Fruit fly (Drosophila melanogaster) whole organism, embryonic: ENCODE data around the gene topi.
A peak's percentile ranks its signal among the peaks of the same experiment; 100 is the strongest.

Source experiments
- Asciz ChIP-seq: fragments of 200-800 bp; sonication (Bioruptor generic); optimal IDR thresholded peaks from 2 replicates; lab custom pipeline; 2017; ENCODE audit warnings: missing biosample characterization, mild to moderate bottlenecking, missing genetic modification characterization, missing genetic modification reagents
- CG10147 ChIP-seq: fragments of 200-800 bp; sonication (Bioruptor generic); optimal IDR thresholded peaks from 2 replicates; lab custom pipeline; 2019; ENCODE audit warnings: missing biosample characterization, mild to moderate bottlenecking, missing genetic modification characterization, moderate library complexity
- CG10321 ChIP-seq: fragments of 200-800 bp; sonication (Bioruptor generic); IDR thresholded peaks from 2 replicates; pipeline ENCODE4 v1.3.6; 2022; ENCODE audit warnings: missing biosample characterization, missing genetic modification characterization
- CG12071 ChIP-seq: fragments of 200-800 bp; sonication (Bioruptor generic); optimal IDR thresholded peaks from 3 replicates; lab custom pipeline; 2018; ENCODE audit warnings: missing biosample characterization, mild to moderate bottlenecking, missing genetic modification characterization
- CG17359 ChIP-seq: fragments of 200-800 bp; sonication (Bioruptor generic); optimal IDR thresholded peaks from 3 replicates; lab custom pipeline; 2018; ENCODE audit warnings: missing biosample characterization, mild to moderate bottlenecking, missing genetic modification characterization, moderate library complexity
- CG2116 ChIP-seq: fragments of 200-800 bp; sonication (Bioruptor generic); optimal IDR thresholded peaks from 3 replicates; lab custom pipeline; 2018; ENCODE audit warnings: missing biosample characterization, mild to moderate bottlenecking, missing genetic modification characterization
- CG2199 ChIP-seq: fragments of 200-800 bp; sonication (Bioruptor generic); IDR thresholded peaks from 3 replicates; pipeline ENCODE4 v1.3.6; 2022; ENCODE audit warnings: missing biosample characterization, missing genetic modification characterization
- CG2875 ChIP-seq: fragments of 200-800 bp; sonication (Bioruptor generic); optimal IDR thresholded peaks from 2 replicates; lab custom pipeline; 2017; ENCODE audit warnings: missing biosample characterization, mild to moderate bottlenecking, missing genetic modification characterization, missing genetic modification reagents
- CG32772 ChIP-seq: fragments of 200-800 bp; sonication (Bioruptor generic); IDR thresholded peaks from 2 replicates; pipeline ENCODE4 v1.3.6; 2022; ENCODE audit warnings: missing biosample characterization, missing genetic modification characterization
- CG4282 ChIP-seq: fragments of 200-800 bp; sonication (Bioruptor generic); optimal IDR thresholded peaks from 2 replicates; lab custom pipeline; 2016; ENCODE audit warnings: missing biosample characterization, missing genetic modification characterization
- CG4730 ChIP-seq: fragments of 200-800 bp; sonication (Bioruptor generic); IDR thresholded peaks from 2 replicates; pipeline ENCODE4 v1.3.6; 2022; ENCODE audit warnings: missing biosample characterization, missing genetic modification characterization
- CG6791 ChIP-seq: fragments of 200-800 bp; sonication (Bioruptor generic); IDR thresholded peaks from 3 replicates; pipeline ENCODE4 v1.3.6; 2022; ENCODE audit warnings: missing biosample characterization, missing genetic modification characterization; ENCODE audit not compliant: partially characterized antibody
- CG8290 ChIP-seq, 3 experiments: fragments of 200-800 bp; sonication (Bioruptor generic); optimal IDR thresholded peaks; 2 replicates each; lab custom pipeline; 2016 to 2019; ENCODE audit warnings: missing biosample characterization in 3 of 3, missing genetic modification characterization in 3 of 3, mild to moderate bottlenecking in 2 of 3, moderate library complexity in 1 of 3
- Dbx ChIP-seq: fragments of 200-800 bp; sonication (Bioruptor generic); IDR thresholded peaks from 3 replicates; pipeline ENCODE4 v1.3.6; 2022; ENCODE audit warnings: missing biosample characterization, missing genetic modification characterization
- Dip3 ChIP-seq: fragments of 200-800 bp; sonication (Bioruptor generic); optimal IDR thresholded peaks from 3 replicates; lab custom pipeline; 2016; ENCODE audit warnings: missing biosample characterization, missing genetic modification characterization
- Drgx ChIP-seq: fragments of 200-800 bp; sonication (Bioruptor generic); IDR thresholded peaks from 2 replicates; pipeline ENCODE4 v1.3.6; 2022; ENCODE audit warnings: missing biosample characterization, missing genetic modification characterization
- ERR ChIP-seq: fragments of 200-800 bp; sonication (Bioruptor generic); optimal IDR thresholded peaks from 2 replicates; lab custom pipeline; 2016; ENCODE audit warnings: missing biosample characterization, missing genetic modification characterization
- Elba2 ChIP-seq: fragments of 200-800 bp; sonication (Bioruptor generic); optimal IDR thresholded peaks from 3 replicates; lab custom pipeline; 2016; ENCODE audit warnings: missing biosample characterization, missing genetic modification characterization
- HLHmδ ChIP-seq: fragments of 200-800 bp; sonication (Bioruptor generic); optimal IDR thresholded peaks from 2 replicates; lab custom pipeline; 2018; ENCODE audit warnings: missing biosample characterization, mild to moderate bottlenecking, missing genetic modification characterization, moderate library complexity
- Med ChIP-seq: fragments of 200-800 bp; sonication (Bioruptor generic); peaks from one replicate; lab custom pipeline; 2016; ENCODE audit warnings: missing biosample characterization, missing genetic modification characterization, mild to moderate bottlenecking, inconsistent platforms, moderate library complexity
- NFAT ChIP-seq: fragments of 200-800 bp; sonication (Bioruptor generic); IDR thresholded peaks from 2 replicates; pipeline ENCODE4 v1.3.6; 2022; ENCODE audit warnings: missing biosample characterization, missing genetic modification characterization
- Optix ChIP-seq: fragments of 200-800 bp; sonication (Bioruptor generic); IDR thresholded peaks from 3 replicates; pipeline ENCODE4 v1.3.6; 2022; ENCODE audit warnings: missing biosample characterization, missing genetic modification characterization
- ash1 ChIP-seq: fragments of 200-800 bp; sonication (Bioruptor generic); optimal IDR thresholded peaks from 2 replicates; lab custom pipeline; 2018; ENCODE audit warnings: missing biosample characterization, mild to moderate bottlenecking, missing genetic modification characterization
- bigmax ChIP-seq: fragments of 200-800 bp; sonication (Bioruptor generic); optimal IDR thresholded peaks from 2 replicates; lab custom pipeline; 2018; ENCODE audit warnings: missing biosample characterization, mild to moderate bottlenecking, missing genetic modification characterization
- br ChIP-seq: fragments of >200 bp; optimal IDR thresholded peaks from 2 replicates; lab custom pipeline; 2017
- emc ChIP-seq: fragments of 200-800 bp; sonication (Bioruptor generic); optimal IDR thresholded peaks from 2 replicates; lab custom pipeline; 2016; ENCODE audit warnings: missing biosample characterization, missing genetic modification characterization
- fd96Cb ChIP-seq: fragments of 200-800 bp; sonication (Bioruptor generic); optimal IDR thresholded peaks from 2 replicates; lab custom pipeline; 2018; ENCODE audit warnings: missing biosample characterization, mild to moderate bottlenecking, missing genetic modification characterization, moderate library complexity
- ftz-f1 ChIP-seq: fragments of 200-800 bp; sonication (Bioruptor generic); optimal IDR thresholded peaks from 2 replicates; lab custom pipeline; 2016; ENCODE audit warnings: missing biosample characterization, missing genetic modification characterization
- grn ChIP-seq: fragments of 200-800 bp; sonication (Bioruptor generic); optimal IDR thresholded peaks from 3 replicates; lab custom pipeline; 2017; ENCODE audit warnings: missing biosample characterization, missing genetic modification characterization
- nau ChIP-seq: fragments of 200-800 bp; sonication (Bioruptor generic); optimal IDR thresholded peaks from 3 replicates; lab custom pipeline; 2017; ENCODE audit warnings: missing biosample characterization, mild to moderate bottlenecking, missing genetic modification characterization, missing genetic modification reagents
- nerfin-2 ChIP-seq: fragments of 200-800 bp; sonication (Bioruptor generic); IDR thresholded peaks from 2 replicates; pipeline ENCODE4 v1.3.6; 2022; ENCODE audit warnings: missing biosample characterization, missing genetic modification characterization; ENCODE audit not compliant: partially characterized antibody
- oc ChIP-seq: fragments of 200-800 bp; sonication (Bioruptor generic); optimal IDR thresholded peaks from 2 replicates; lab custom pipeline; 2018; ENCODE audit warnings: missing biosample characterization, mild to moderate bottlenecking, missing genetic modification characterization, moderate library complexity
- peb ChIP-seq: fragments of 200-800 bp; sonication (Bioruptor generic); IDR thresholded peaks from 2 replicates; pipeline ENCODE4 v1.3.6; 2022; ENCODE audit warnings: missing biosample characterization, missing genetic modification characterization
- salm ChIP-seq: fragments of 200-800 bp; sonication (Bioruptor generic); optimal IDR thresholded peaks from 2 replicates; lab custom pipeline; 2018; ENCODE audit warnings: missing biosample characterization, mild to moderate bottlenecking, missing genetic modification characterization
- slp2 ChIP-seq: fragments of 200-800 bp; sonication (Bioruptor generic); optimal IDR thresholded peaks from 2 replicates; lab custom pipeline; 2016; ENCODE audit warnings: missing biosample characterization, missing genetic modification characterization
- tap ChIP-seq: fragments of 200-800 bp; optimal IDR thresholded peaks from 3 replicates; lab custom pipeline; 2019; ENCODE audit warnings: missing biosample characterization, mild to moderate bottlenecking, missing genetic modification characterization, moderate library complexity
- vfl ChIP-seq: fragments of 200-800 bp; sonication (Bioruptor generic); optimal IDR thresholded peaks from 2 replicates; lab custom pipeline; 2016; ENCODE audit warnings: missing biosample characterization, missing genetic modification characterization

Gene topi

DNA sequence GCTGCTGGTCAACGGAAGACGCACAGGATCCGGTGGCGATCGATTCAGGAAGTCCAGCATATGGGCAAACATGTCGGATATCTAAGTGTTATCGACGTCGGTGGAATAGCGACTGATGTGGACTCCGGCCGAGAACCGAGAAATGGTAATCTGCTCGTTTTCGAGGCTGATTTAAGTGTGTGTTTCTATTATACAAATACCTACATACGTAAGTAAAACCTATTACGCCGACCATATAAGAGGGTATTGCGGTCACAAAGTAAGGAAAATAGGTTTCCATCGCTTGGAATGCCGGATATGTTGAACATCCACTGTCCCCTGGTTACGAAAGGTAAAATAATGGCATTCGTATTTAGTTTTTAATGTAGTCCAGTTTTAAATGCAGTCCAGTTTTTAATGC, 43.4 kb downstream of the topi start, which contains the start of gene CG9459:
TSS of gene CG9459 (minus strand) at position 101 of the 400 bp plus-strand sequence.
- TF ChIP-seq Dbx (GFP tag; lab: Robert Waterston, UW) (no peak), Asciz (GFP tag; lab: Kevin White, UChicago) (no peak), CG8290 (GFP tag; optimal IDR thresholded peaks at IDR 0.05; lab: Kevin White, UChicago) (no peak), CG8290 (tag; optimal IDR thresholded peaks at IDR 0.05; lab: Kevin White, UChicago) (no peak), oc (tag; lab: Kevin White, UChicago) (no peak), Drgx (GFP tag; lab: Robert Waterston, UW) (no peak), CG2199 (no peak), Dip3 (GFP tag; lab: Kevin White, UChicago) (no peak), CG10321 (no peak), nerfin-2 (GFP tag; lab: Robert Waterston, UW) (no peak), br (no peak), ERR (GFP tag; lab: Kevin White, UChicago) (no peak), ftz-f1 (GFP tag; lab: Kevin White, UChicago) (no peak), grn (GFP tag; lab: Kevin White, UChicago) (no peak), ash1 (GFP tag; lab: Kevin White, UChicago) (no peak), CG4282 (GFP tag; lab: Kevin White, UChicago) (no peak), Optix (GFP tag; lab: Robert Waterston, UW) (no peak), CG17359 (tag; lab: Kevin White, UChicago) (no peak), HLHmδ (no peak)

DNA sequence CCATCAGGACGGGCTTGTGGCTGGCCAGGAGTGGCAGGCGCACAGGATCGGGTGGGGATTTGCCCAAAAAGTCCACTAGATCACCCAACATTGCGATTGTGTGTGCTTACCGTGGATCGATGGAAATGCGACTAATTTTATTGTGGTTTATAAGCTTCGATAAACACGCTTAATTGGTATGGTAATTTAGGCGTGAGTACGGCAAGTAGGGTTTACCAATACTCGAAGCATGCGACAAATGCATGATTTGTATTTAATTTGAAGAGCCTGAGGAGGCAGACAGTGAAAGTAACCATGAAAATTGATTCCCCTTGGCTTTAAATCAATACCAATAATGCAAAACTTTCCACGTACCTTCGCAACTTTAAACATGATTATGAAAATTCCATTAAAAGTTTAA, 44.9 kb downstream of the topi start, which contains the start of gene CG9458:
TSS of gene CG9458 (minus strand) at position 101 of the 400 bp plus-strand sequence.
- no peak for TF ChIP-seq salm
- 0 out of 2 replicates have a peak, but pooled peaks have one; percentile 20 for TF ChIP-seq CG32772 (GFP tag; lab: Robert Waterston, UW)

DNA sequence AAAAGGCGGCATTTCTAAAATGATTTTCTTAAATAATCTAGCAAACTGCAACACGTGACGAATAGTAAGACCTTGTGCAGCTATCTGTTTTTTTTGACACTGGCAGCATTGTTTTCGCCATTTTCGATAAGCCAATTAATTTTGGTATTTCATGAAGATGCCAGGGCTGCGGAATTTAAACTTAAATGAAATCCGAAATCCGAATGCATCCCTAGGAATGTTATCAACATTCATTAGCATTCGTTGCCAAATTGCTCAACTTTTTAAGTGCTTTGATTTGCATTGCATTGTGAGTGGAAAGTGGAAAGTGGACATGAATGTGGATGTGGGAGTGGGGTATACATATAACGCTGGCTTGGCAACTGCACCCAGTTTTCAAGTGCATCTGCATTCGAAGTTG, 46.2 kb downstream of the topi start, which contains the start of gene CG42857:
TSS of gene CG42857 (minus strand) at position 101 of the 400 bp plus-strand sequence.
- TF ChIP-seq CG10147 (GFP tag; lab: Kevin White, UChicago) = no peak
- TF ChIP-seq slp2 = no peak
- no peak for TF ChIP-seq CG2875 (GFP tag; lab: Kevin White, UChicago)
- TF ChIP-seq CG6791 = no peak
- TF ChIP-seq bigmax (GFP tag; lab: Kevin White, UChicago) = no peak
- no peak for TF ChIP-seq CG2116 (GFP tag; lab: Kevin White, UChicago)
- TF ChIP-seq CG32772 (GFP tag; lab: Robert Waterston, UW) = no peak
- TF ChIP-seq Med (GFP tag; lab: Kevin White, UChicago) = no peak
- TF ChIP-seq CG4730 = no peak
- TF ChIP-seq NFAT (GFP tag; lab: Robert Waterston, UW) = no peak
- TF ChIP-seq Dip3 (GFP tag; lab: Kevin White, UChicago) = no peak
- no peak for TF ChIP-seq fd96Cb (tag; lab: Kevin White, UChicago)
- no peak for TF ChIP-seq nau (GFP tag; lab: Kevin White, UChicago)

DNA sequence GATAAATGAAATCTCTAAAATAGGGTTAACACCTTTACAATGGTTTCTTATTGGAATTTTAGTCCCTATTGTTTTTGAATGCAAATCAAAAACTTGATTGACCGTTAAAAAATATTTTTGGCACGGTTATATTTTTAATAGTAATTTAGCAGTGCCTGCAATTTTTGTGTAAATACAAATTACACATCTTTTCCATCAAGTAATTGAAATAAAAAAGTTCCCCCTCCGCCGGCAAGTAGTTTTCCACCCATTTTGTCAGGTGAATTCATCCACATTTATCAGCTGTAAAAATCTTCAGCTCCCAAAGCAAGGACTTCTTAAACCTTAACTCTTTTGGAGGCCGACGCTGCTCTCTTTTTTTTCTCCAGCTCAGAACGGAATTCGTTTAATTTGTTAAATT, 48.8 kb downstream of the topi start, which contains the start of gene CG34302:
TSS of gene CG34302 (minus strand) at position 101 of the 400 bp plus-strand sequence.
- TF ChIP-seq Elba2 (no peak), CG12071 (no peak), CG2875 (GFP tag; lab: Kevin White, UChicago) (no peak), vfl (GFP tag; lab: Kevin White, UChicago) (no peak), peb (no peak), emc (GFP tag; lab: Kevin White, UChicago) (no peak), tap (tag; lab: Kevin White, UChicago) (no peak)
- TF ChIP-seq, all 482 proteins: peak for 0
